Worm (Caenorhabditis elegans) whole organism, late embryonic: ENCODE results near the gene T24E12.11.

Experiments used
- C08G9.2 ChIP-seq: sonication (generic microtip); optimal IDR thresholded peaks from 2 replicates; lab custom pipeline; 2016; ENCODE audit warnings: mild to moderate bottlenecking, missing genetic modification characterization, moderate library complexity, missing compliant biosample characterization
- Y22D7AL.16 ChIP-seq: sonication (generic microtip); optimal IDR thresholded peaks from 2 replicates; lab custom pipeline; 2016; ENCODE audit warnings: missing genetic modification characterization, missing compliant biosample characterization
- ahr-1 ChIP-seq: sonication (generic microtip); optimal IDR thresholded peaks from 2 replicates; lab custom pipeline; 2016; ENCODE audit warnings: missing genetic modification characterization, missing compliant biosample characterization
- ama-1 ChIP-seq: fragments of 150-350 bp; optimal IDR thresholded peaks from 2 replicates; lab custom pipeline; 2014
- ceh-14 ChIP-seq: sonication (generic microtip); optimal IDR thresholded peaks from 2 replicates; lab custom pipeline; 2016; ENCODE audit warnings: missing genotype, missing genetic modification characterization, missing compliant biosample characterization
- ceh-30 ChIP-seq: fragments of 150-350 bp; optimal IDR thresholded peaks from 2 replicates; lab custom pipeline; 2014; ENCODE audit warnings: missing biosample characterization, missing genetic modification characterization
- ceh-31 ChIP-seq: sonication (generic microtip); optimal IDR thresholded peaks from 2 replicates; lab custom pipeline; 2016; ENCODE audit warnings: missing genetic modification characterization, missing compliant biosample characterization
- ceh-34 ChIP-seq: sonication (generic microtip); optimal IDR thresholded peaks from 2 replicates; lab custom pipeline; 2016; ENCODE audit warnings: mild to moderate bottlenecking, missing genetic modification characterization, missing compliant biosample characterization
- ceh-45 ChIP-seq: fragments of 200-800 bp; sonication (Bioruptor generic); IDR thresholded peaks from 2 replicates; pipeline ENCODE4 v1.3.6; 2022; ENCODE audit warnings: missing genetic modification reagents, missing genetic modification characterization, missing compliant biosample characterization
- ceh-48 ChIP-seq: sonication (generic microtip); optimal IDR thresholded peaks from 2 replicates; lab custom pipeline; 2016; ENCODE audit warnings: missing genetic modification characterization, inconsistent platforms, missing compliant biosample characterization
- che-1 ChIP-seq: sonication (generic microtip); optimal IDR thresholded peaks from 2 replicates; lab custom pipeline; 2016; ENCODE audit warnings: mild to moderate bottlenecking, missing genetic modification characterization, missing compliant biosample characterization
- dmd-4 ChIP-seq: sonication (generic microtip); optimal IDR thresholded peaks from 2 replicates; lab custom pipeline; 2016; ENCODE audit warnings: borderline replicate concordance, missing genetic modification characterization, missing compliant biosample characterization
- dve-1 ChIP-seq: sonication (generic microtip); optimal IDR thresholded peaks from 2 replicates; lab custom pipeline; 2017; ENCODE audit warnings: antibody characterized with exemption, mild to moderate bottlenecking, missing genetic modification characterization, missing compliant biosample characterization
- eyg-1 ChIP-seq: sonication (generic microtip); optimal IDR thresholded peaks from 2 replicates; lab custom pipeline; 2016; ENCODE audit warnings: missing genotype, missing genetic modification characterization, missing compliant biosample characterization
- fax-1 ChIP-seq: sonication (generic microtip); optimal IDR thresholded peaks from 2 replicates; lab custom pipeline; 2016; ENCODE audit warnings: missing genotype, missing genetic modification characterization, missing compliant biosample characterization
- fkh-6 ChIP-seq: sonication (generic microtip); optimal IDR thresholded peaks from 2 replicates; lab custom pipeline; 2016; ENCODE audit warnings: missing genetic modification characterization, missing compliant biosample characterization
- gmeb-2 ChIP-seq: sonication (generic microtip); optimal IDR thresholded peaks from 2 replicates; lab custom pipeline; 2016; ENCODE audit warnings: missing genetic modification characterization, inconsistent platforms, missing compliant biosample characterization
- hlh-15 ChIP-seq: sonication (generic microtip); optimal IDR thresholded peaks from 2 replicates; lab custom pipeline; 2016; ENCODE audit warnings: missing genetic modification characterization, missing compliant biosample characterization
- hlh-30 ChIP-seq: sonication (generic microtip); optimal IDR thresholded peaks from 2 replicates; lab custom pipeline; 2017; ENCODE audit warnings: antibody characterized with exemption, missing genetic modification characterization, missing compliant biosample characterization; ENCODE audit not compliant: insufficient read depth
- hlh-6 ChIP-seq: sonication (generic microtip); optimal IDR thresholded peaks from 2 replicates; lab custom pipeline; 2016; ENCODE audit warnings: missing genotype, missing genetic modification characterization, missing compliant biosample characterization
- lim-6 ChIP-seq: sonication (generic microtip); optimal IDR thresholded peaks from 2 replicates; lab custom pipeline; 2016; ENCODE audit warnings: missing genetic modification characterization, missing compliant biosample characterization
- mec-3 ChIP-seq: sonication (generic microtip); optimal IDR thresholded peaks from 2 replicates; lab custom pipeline; 2016; ENCODE audit warnings: borderline replicate concordance, missing genetic modification characterization, missing compliant biosample characterization
- nfya-1 ChIP-seq: sonication (generic microtip); optimal IDR thresholded peaks from 2 replicates; lab custom pipeline; 2017; ENCODE audit warnings: missing genetic modification characterization, mild to moderate bottlenecking, missing compliant biosample characterization, antibody characterized with exemption, moderate library complexity
- nhr-11 ChIP-seq: fragments of 150-350 bp; optimal IDR thresholded peaks from 2 replicates; lab custom pipeline; 2014; ENCODE audit warnings: missing biosample characterization, missing genetic modification characterization
- npax-4 ChIP-seq: sonication (generic microtip); optimal IDR thresholded peaks from 2 replicates; lab custom pipeline; 2016; ENCODE audit warnings: missing genetic modification characterization, missing compliant biosample characterization
- pag-3 ChIP-seq: sonication (generic microtip); optimal IDR thresholded peaks from 2 replicates; lab custom pipeline; 2016; ENCODE audit warnings: missing compliant biosample characterization, missing genetic modification characterization, borderline replicate concordance
- pha-4 ChIP-seq: fragments of 150-350 bp; optimal IDR thresholded peaks from 2 replicates; lab custom pipeline; 2018; ENCODE audit warnings: missing biosample characterization, missing genetic modification reagents, missing genetic modification characterization
- pqm-1 ChIP-seq: sonication (generic microtip); optimal IDR thresholded peaks from 2 replicates; lab custom pipeline; 2016; ENCODE audit warnings: missing genetic modification characterization, missing compliant biosample characterization
- pros-1 ChIP-seq: fragments of 150-350 bp; optimal IDR thresholded peaks from 2 replicates; lab custom pipeline; 2014; ENCODE audit warnings: missing biosample characterization, missing genetic modification reagents, missing genetic modification characterization
- rnt-1 ChIP-seq: sonication (generic microtip); optimal IDR thresholded peaks from 2 replicates; lab custom pipeline; 2016; ENCODE audit warnings: missing genetic modification characterization, missing compliant biosample characterization
- sdc-2 ChIP-seq: sonication (generic microtip); optimal IDR thresholded peaks from 2 replicates; lab custom pipeline; 2016; ENCODE audit warnings: missing genotype, missing genetic modification characterization, missing compliant biosample characterization
- sox-4 ChIP-seq: sonication (generic microtip); optimal IDR thresholded peaks from 2 replicates; lab custom pipeline; 2017; ENCODE audit warnings: mild to moderate bottlenecking, missing genetic modification characterization, inconsistent platforms, missing compliant biosample characterization
- tbx-2 ChIP-seq: sonication (generic microtip); optimal IDR thresholded peaks from 2 replicates; lab custom pipeline; 2016; ENCODE audit warnings: missing genetic modification characterization, missing compliant biosample characterization
- ttx-3 ChIP-seq: sonication (generic microtip); optimal IDR thresholded peaks from 2 replicates; lab custom pipeline; 2016; ENCODE audit warnings: missing genetic modification reagents, missing genetic modification characterization, missing compliant biosample characterization
- unc-3 ChIP-seq, 2 experiments: fragments of 200-800 bp in 1 of 2; sonication (Bioruptor generic) in 1 of 2; sonication (generic microtip) in 1 of 2; conservative IDR thresholded peaks in 1 of 2; optimal IDR thresholded peaks in 1 of 2; 2 replicates each; pipeline versions ENCODE4 v1.3.6 to Lab custom; 2016 to 2022; ENCODE audit warnings: missing compliant biosample characterization in 2 of 2, missing genetic modification characterization in 2 of 2, missing genetic modification reagents in 1 of 2
- unc-55 ChIP-seq: sonication (generic microtip); optimal IDR thresholded peaks from 2 replicates; lab custom pipeline; 2017; ENCODE audit warnings: missing biosample characterization, missing genetic modification reagents, missing genetic modification characterization
- unc-86 ChIP-seq: sonication (generic microtip); optimal IDR thresholded peaks from 2 replicates; lab custom pipeline; 2016; ENCODE audit warnings: missing genetic modification characterization, missing compliant biosample characterization
- zip-5 ChIP-seq: sonication (generic microtip); optimal IDR thresholded peaks from 2 replicates; lab custom pipeline; 2016; ENCODE audit warnings: missing genetic modification characterization, missing compliant biosample characterization
- ztf-16 ChIP-seq: sonication (generic microtip); optimal IDR thresholded peaks from 2 replicates; lab custom pipeline; 2017; ENCODE audit warnings: missing genetic modification characterization, missing compliant biosample characterization

T24E12.11 gene

DNA sequence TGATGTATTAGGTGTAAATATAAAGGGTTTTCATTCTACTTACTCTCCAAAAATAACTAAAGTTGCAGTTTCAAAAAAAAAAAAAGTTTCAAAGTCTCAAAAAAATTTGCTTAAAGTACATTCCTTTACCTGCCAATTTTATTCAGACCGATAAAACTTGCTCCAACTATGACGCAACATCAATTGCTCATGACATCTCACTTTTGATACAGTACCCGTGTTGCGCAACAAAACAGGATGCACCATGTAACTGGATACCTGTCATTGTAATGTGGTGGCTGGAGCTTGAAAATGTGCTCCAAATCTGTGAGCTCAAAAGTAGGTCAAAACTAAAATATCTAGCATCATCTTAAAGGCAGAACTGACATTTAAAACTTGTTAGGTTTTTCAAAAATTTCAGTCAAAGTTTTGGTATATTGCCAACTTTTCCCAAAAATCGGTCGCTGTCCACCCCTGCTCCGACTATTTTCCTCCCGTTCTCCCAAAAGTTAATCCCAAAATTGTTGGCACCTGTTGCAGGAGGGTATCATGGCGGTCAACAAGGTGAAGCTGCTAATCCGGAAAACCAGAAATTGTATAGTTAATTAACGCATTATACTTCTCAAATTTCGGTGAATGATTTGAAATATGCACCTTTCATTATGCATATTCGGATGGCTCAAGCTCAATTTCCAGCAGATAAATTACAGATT, 3.1 kb upstream of the T24E12.11 start, which contains the start of gene T24E12.2:
T24E12.2 (plus strand) TSS at position 642 of the 692 bp plus-strand sequence.
- TF ChIP-seq ceh-31 (tag; lab: Kevin White, UChicago) (no peak), sdc-2 (tag; lab: Kevin White, UChicago) (no peak), ceh-14 (tag; lab: Kevin White, UChicago) (no peak), ztf-16 (no peak), Y22D7AL.16 (tag; lab: Kevin White, UChicago) (no peak), nfya-1 (tag; lab: Kevin White, UChicago) (no peak), dve-1 (tag; lab: Kevin White, UChicago) (no peak), fax-1 (tag; lab: Kevin White, UChicago) (no peak), ama-1 (lab: Kevin White, UChicago) (no peak), lim-6 (tag; lab: Kevin White, UChicago) (no peak), hlh-15 (tag; lab: Kevin White, UChicago) (no peak), pag-3 (tag; lab: Kevin White, UChicago) (no peak), ahr-1 (tag; lab: Kevin White, UChicago) (no peak), che-1 (tag; lab: Kevin White, UChicago) (no peak), pqm-1 (no peak), dmd-4 (no peak), ceh-48 (tag; lab: Kevin White, UChicago) (no peak), fkh-6 (tag; lab: Kevin White, UChicago) (no peak), ttx-3 (tag; lab: Kevin White, UChicago) (no peak), gmeb-2 (tag; lab: Kevin White, UChicago) (no peak)

- TF ChIP-seq ceh-34 (tag; lab: Kevin White, UChicago) (no peak), tbx-2 (no peak), ceh-45 (GFP tag; lab: Robert Waterston, UW) (no peak), hlh-6 (tag; lab: Kevin White, UChicago) (no peak), pha-4 (tag; lab: Kevin White, UChicago) (no peak), C08G9.2 (tag; lab: Kevin White, UChicago) (no peak), lim-6 (tag; lab: Kevin White, UChicago) (no peak), npax-4 (tag; lab: Kevin White, UChicago) (no peak)
- TF ChIP-seq, all 69 proteins: peak for 0
Observed at ce11 chrII:3781238-3781637, 1.9 kb upstream of the T24E12.11 start.

- no peak for TF ChIP-seq rnt-1 (tag; lab: Kevin White, UChicago)
- no peak for TF ChIP-seq zip-5 (tag; lab: Kevin White, UChicago)
- no peak for TF ChIP-seq tbx-2
- no peak for TF ChIP-seq dmd-4
Observed at ce11 chrII:3777802-3778201, 1.6 kb downstream of the T24E12.11 start.

DNA sequence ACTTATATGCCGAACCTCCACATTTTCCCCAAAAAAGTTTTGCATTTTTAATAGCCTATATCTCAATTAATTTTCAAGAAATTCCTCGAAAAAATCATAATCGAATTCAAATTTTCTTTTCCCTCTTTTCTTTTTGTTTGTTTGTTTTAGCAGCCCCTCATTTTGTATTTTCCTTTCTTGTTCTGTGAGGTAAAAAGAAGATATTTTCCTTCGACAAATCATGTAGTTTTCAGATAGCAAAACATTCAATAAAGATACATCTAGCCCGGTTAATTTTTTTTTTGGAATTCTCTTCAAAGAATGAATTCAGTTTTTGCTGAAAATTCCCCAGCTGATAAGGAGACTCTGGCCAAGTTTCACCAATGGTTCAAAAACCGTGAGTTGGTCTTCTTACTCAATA, 3.6 kb downstream of the T24E12.11 start, which contains the start of gene T24E12.3:
T24E12.3 (plus strand) TSS at position 301 of the 400 bp plus-strand sequence.
- TF ChIP-seq tbx-2: no peak
- TF ChIP-seq dmd-4: no peak
- no peak for TF ChIP-seq nhr-11 (tag; lab: Kevin White, UChicago)
- TF ChIP-seq eyg-1 (tag; lab: Kevin White, UChicago): no peak
- no peak for TF ChIP-seq fkh-6 (tag; lab: Kevin White, UChicago)
- TF ChIP-seq unc-86 (tag; lab: Kevin White, UChicago): no peak
- TF ChIP-seq pros-1 (tag; lab: Kevin White, UChicago): no peak
- no peak for TF ChIP-seq hlh-30 (tag; lab: Kevin White, UChicago)
- TF ChIP-seq unc-3 (GFP tag; conservative IDR thresholded peaks at IDR 0.05; lab: Robert Waterston, UW): no peak
- TF ChIP-seq unc-3 (tag; optimal IDR thresholded peaks at IDR 0.05; lab: Kevin White, UChicago): no peak
- no peak for TF ChIP-seq nfya-1 (tag; lab: Kevin White, UChicago)
- TF ChIP-seq ceh-45 (GFP tag; lab: Robert Waterston, UW): no peak
- TF ChIP-seq sox-4 (tag; lab: Kevin White, UChicago): no peak
- no peak for TF ChIP-seq unc-55 (GFP tag; lab: Kevin White, UChicago)
- TF ChIP-seq mec-3 (tag; lab: Kevin White, UChicago): no peak
- no peak for TF ChIP-seq ceh-30 (tag; lab: Kevin White, UChicago)
- TF ChIP-seq rnt-1 (tag; lab: Kevin White, UChicago): no peak
